Worm (Caenorhabditis elegans): ENCODE measurements around the gene srw-51.

The srw-51 gene

DNA sequence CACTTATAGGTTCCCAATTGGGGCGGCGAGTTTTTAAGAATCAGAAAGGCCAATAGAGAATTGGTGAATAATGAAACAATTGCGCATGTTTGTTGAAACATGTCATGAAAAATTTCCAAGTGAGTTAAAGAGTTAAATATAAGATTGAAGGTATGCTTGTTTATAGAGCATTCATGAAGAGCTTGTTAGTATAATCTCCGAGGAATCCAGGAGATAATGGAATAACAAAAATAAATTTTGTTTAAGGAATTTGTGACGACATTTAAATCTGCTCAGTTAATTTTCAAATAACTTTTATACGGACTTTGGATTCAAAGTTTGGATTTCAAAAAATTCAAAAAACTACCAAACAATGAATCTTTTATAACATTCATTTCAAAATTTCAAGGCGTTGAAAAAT lies 19.7 kb upstream of the srw-51 start, which contains the start of gene str-199:
str-199 (minus strand) TSS at position 101 of the 400 bp plus-strand sequence.
- no peak for TF ChIP-seq unc-39 (tag; optimal IDR thresholded peaks at IDR 0.05)
- no peak for TF ChIP-seq blmp-1 (tag; optimal IDR thresholded peaks at IDR 0.05)
- no peak for TF ChIP-seq ztf-11 (tag; optimal IDR thresholded peaks at IDR 0.05)
- no peak for TF ChIP-seq drap-1 (GFP tag; optimal IDR thresholded peaks at IDR 0.05)
- no peak for TF ChIP-seq flh-1 (GFP tag; optimal IDR thresholded peaks at IDR 0.05)
- TF ChIP-seq ceh-43 (GFP tag; optimal IDR thresholded peaks at IDR 0.05): no peak
- no peak for TF ChIP-seq ces-1 (GFP tag; optimal IDR thresholded peaks at IDR 0.05)
- no peak for TF ChIP-seq unc-62 (GFP tag; optimal IDR thresholded peaks at IDR 0.05)
- TF ChIP-seq cnd-1 (tag; optimal IDR thresholded peaks at IDR 0.05): no peak
- TF ChIP-seq M03D4.4 (tag; optimal IDR thresholded peaks at IDR 0.05): no peak
- no peak for TF ChIP-seq zip-8 (tag; optimal IDR thresholded peaks at IDR 0.05)

DNA sequence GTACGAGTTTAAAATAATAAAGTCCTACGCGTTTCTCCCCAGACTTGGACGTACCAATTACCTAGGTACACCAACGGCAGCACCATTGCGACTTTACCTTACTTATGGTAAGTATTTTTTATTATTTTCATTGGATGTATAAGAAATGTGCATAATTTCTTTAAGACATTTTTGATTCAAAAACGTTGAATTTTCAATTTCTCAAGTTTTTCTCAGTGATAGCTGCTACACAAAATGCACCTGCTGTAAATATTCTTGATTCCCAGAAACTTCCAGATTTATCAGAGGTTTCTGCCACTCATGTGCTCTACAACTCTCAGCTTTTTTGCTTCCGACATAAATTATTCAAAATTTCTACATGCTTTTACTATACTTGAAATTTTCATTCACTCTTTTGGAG lies 11.3 kb upstream of the srw-51 start, which contains the start of gene srh-159:
srh-159 (plus strand) TSS at position 301 of the 400 bp plus-strand sequence.
- TF ChIP-seq mep-1 (tag; optimal IDR thresholded peaks at IDR 0.05): no peak
- no peak for TF ChIP-seq elt-1 (tag; optimal IDR thresholded peaks at IDR 0.05; ENCODE audit: borderline replicate concordance, insufficient read depth)
- TF ChIP-seq lin-32 (GFP tag; optimal IDR thresholded peaks at IDR 0.05): no peak
- no peak for TF ChIP-seq tbx-8 (GFP tag; optimal IDR thresholded peaks at IDR 0.05)
- TF ChIP-seq drap-1 (GFP tag; optimal IDR thresholded peaks at IDR 0.05): no peak
- TF ChIP-seq ham-2 (GFP tag; optimal IDR thresholded peaks at IDR 0.05): no peak
- TF ChIP-seq flh-1 (GFP tag; optimal IDR thresholded peaks at IDR 0.05): no peak
- no peak for TF ChIP-seq ceh-83 (GFP tag; optimal IDR thresholded peaks at IDR 0.05)
- no peak for TF ChIP-seq nhr-12 (tag; optimal IDR thresholded peaks at IDR 0.05)
- TF ChIP-seq M03D4.4 (tag; optimal IDR thresholded peaks at IDR 0.05): no peak
- no peak for TF ChIP-seq pha-4 (tag; optimal IDR thresholded peaks at IDR 0.05)
- TF ChIP-seq lsy-2 (tag; optimal IDR thresholded peaks at IDR 0.05): no peak

DNA sequence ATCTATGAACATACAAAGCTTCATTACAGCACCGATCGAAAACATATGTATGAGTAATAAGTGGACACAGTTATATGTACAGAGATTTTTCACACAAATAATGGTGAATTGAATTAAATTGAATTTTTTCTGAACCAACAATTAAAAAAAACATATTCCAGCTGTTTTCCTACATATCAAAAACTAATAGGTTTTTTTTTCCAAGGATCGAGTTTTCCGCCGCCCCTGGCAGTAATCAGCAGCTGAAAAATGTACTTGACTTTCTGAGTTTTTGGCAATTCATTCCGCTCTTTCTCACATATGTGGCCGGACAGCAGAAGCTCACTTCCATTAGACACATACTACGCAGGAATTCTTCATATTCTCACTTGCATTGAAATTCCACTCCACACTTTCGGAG lies 7.7 kb upstream of the srw-51 start, which contains the start of gene srh-174:
srh-174 (plus strand) TSS at position 301 of the 400 bp plus-strand sequence.
- TF ChIP-seq snpc-4 (tag; optimal IDR thresholded peaks at IDR 0.05) (no peak), lin-32 (GFP tag; optimal IDR thresholded peaks at IDR 0.05) (no peak), cnd-1 (tag; optimal IDR thresholded peaks at IDR 0.05) (no peak), nhr-237 (tag; optimal IDR thresholded peaks at IDR 0.05) (no peak), pha-4 (tag; optimal IDR thresholded peaks at IDR 0.05) (no peak), ztf-11 (tag; optimal IDR thresholded peaks at IDR 0.05) (no peak), nhr-76 (tag; optimal IDR thresholded peaks at IDR 0.05) (no peak), zip-8 (tag; optimal IDR thresholded peaks at IDR 0.05) (no peak), ceh-43 (GFP tag; optimal IDR thresholded peaks at IDR 0.05) (no peak)

DNA sequence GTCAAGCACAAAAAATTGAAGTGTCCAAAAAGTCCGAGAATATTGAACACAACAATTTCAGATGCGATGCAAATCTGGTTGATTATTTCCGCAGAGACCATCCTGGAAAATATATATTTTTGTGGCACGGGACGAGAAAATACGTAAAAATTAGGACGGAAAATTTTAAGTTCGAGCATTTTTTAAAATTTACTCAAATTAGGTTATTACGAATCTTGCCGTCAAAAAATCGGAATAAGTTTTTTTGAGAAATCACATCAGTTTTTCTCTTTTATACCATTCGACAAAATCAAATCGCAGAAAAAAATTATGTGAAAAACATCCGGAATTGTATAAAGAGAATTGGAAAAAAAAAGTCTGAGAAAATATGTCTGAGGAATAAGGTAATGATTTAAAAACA lies 7.2 kb upstream of the srw-51 start, which contains the start of gene srsx-1:
srsx-1 (minus strand) TSS at position 101 of the 400 bp plus-strand sequence.
- no peak for TF ChIP-seq mab-5 (tag; optimal IDR thresholded peaks at IDR 0.05)
- no peak for TF ChIP-seq pha-4 (tag; optimal IDR thresholded peaks at IDR 0.05)
- TF ChIP-seq flh-1 (GFP tag; optimal IDR thresholded peaks at IDR 0.05): no peak
- no peak for TF ChIP-seq elt-1 (tag; optimal IDR thresholded peaks at IDR 0.05; ENCODE audit: borderline replicate concordance, insufficient read depth)
- TF ChIP-seq bed-3 (GFP tag; optimal IDR thresholded peaks at IDR 0.05): no peak
- TF ChIP-seq ztf-11 (tag; optimal IDR thresholded peaks at IDR 0.05): no peak
- no peak for TF ChIP-seq blmp-1 (tag; optimal IDR thresholded peaks at IDR 0.05)
- no peak for TF ChIP-seq hlh-1 (tag; optimal IDR thresholded peaks at IDR 0.05)
- no peak for TF ChIP-seq ceh-39 (tag; optimal IDR thresholded peaks at IDR 0.05)
- TF ChIP-seq cnd-1 (tag; optimal IDR thresholded peaks at IDR 0.05): no peak
- TF ChIP-seq ceh-43 (GFP tag; optimal IDR thresholded peaks at IDR 0.05): no peak
- TF ChIP-seq sem-2 (GFP tag; optimal IDR thresholded peaks at IDR 0.05): no peak
- TF ChIP-seq unc-120 (tag; optimal IDR thresholded peaks at IDR 0.05; ENCODE audit: poor library complexity, severe bottlenecking): no peak
- TF ChIP-seq lsy-2 (tag; optimal IDR thresholded peaks at IDR 0.05): no peak
- no peak for TF ChIP-seq nhr-237 (tag; optimal IDR thresholded peaks at IDR 0.05)

DNA sequence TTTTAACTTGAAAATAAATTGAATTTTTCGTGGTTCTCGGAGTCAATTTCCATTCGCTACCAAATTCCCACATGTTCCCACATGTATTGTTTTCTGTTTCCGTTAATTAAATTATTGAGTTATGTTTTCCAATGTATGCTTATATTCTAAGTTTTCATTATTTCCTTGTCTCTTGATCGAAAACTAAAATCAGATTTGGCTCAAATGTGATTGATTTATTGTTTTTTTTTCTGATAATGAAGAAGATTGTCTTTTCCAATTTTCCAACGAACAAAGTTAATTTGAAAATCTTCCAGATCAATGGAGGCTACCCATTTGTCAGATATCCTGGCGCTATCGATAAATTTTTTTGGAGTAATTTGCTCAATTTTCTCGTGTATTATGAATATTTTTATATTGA lies 3.0 kb upstream of the srw-51 start, which contains the start of gene srbc-25:
srbc-25 (plus strand) TSS at position 301 of the 400 bp plus-strand sequence.
- TF ChIP-seq ceh-83 (GFP tag; optimal IDR thresholded peaks at IDR 0.05) (no peak), M03D4.4 (tag; optimal IDR thresholded peaks at IDR 0.05) (no peak), unc-62 (GFP tag; optimal IDR thresholded peaks at IDR 0.05) (no peak), ztf-11 (tag; optimal IDR thresholded peaks at IDR 0.05) (no peak), tbx-8 (GFP tag; optimal IDR thresholded peaks at IDR 0.05) (no peak), mls-2 (tag; optimal IDR thresholded peaks at IDR 0.05) (no peak), nhr-28 (tag; optimal IDR thresholded peaks at IDR 0.05) (no peak), ham-2 (GFP tag; optimal IDR thresholded peaks at IDR 0.05) (no peak), sem-2 (GFP tag; optimal IDR thresholded peaks at IDR 0.05) (no peak), blmp-1 (tag; optimal IDR thresholded peaks at IDR 0.05) (no peak), lin-32 (GFP tag; optimal IDR thresholded peaks at IDR 0.05) (no peak), lin-13 (tag; optimal IDR thresholded peaks at IDR 0.05) (no peak), pha-4 (tag; optimal IDR thresholded peaks at IDR 0.05) (no peak), flh-1 (GFP tag; optimal IDR thresholded peaks at IDR 0.05) (no peak), mep-1 (tag; optimal IDR thresholded peaks at IDR 0.05) (no peak), nhr-2 (tag; optimal IDR thresholded peaks at IDR 0.05) (no peak), bed-3 (GFP tag; optimal IDR thresholded peaks at IDR 0.05) (no peak)
